Fruit fly (Drosophila melanogaster): ENCODE data around the gene CG2116.

CG2116 gene

dm6 chrX:8141353-8142066 is 11.9 kb downstream of the CG2116 start:
- TF ChIP-seq NFAT (GFP tag; IDR thresholded peaks at IDR 0.05) (peak; percentile 35; the same call in 1 of the 2 replicates), CG3281 (GFP tag; optimal IDR thresholded peaks at IDR 0.05) (peak; percentile 31), HmgD (GFP tag; optimal IDR thresholded peaks at IDR 0.05) (peak; percentile 11), CTCF (GFP tag; optimal IDR thresholded peaks at IDR 0.05) (no peak), CG10543 (GFP tag; optimal IDR thresholded peaks at IDR 0.05) (peak; percentile 87), Oaz (GFP tag; IDR thresholded peaks at IDR 0.05) (no peak), CG14860 (GFP tag; IDR thresholded peaks at IDR 0.05; ENCODE audit: partially characterized antibody) (no peak), Mes4 (GFP tag; optimal IDR thresholded peaks at IDR 0.05) (no peak), slbo (GFP tag; IDR thresholded peaks at IDR 0.05) (peak; percentile 41; the same call in 1 of the 2 replicates), rib (GFP tag; IDR thresholded peaks at IDR 0.05) (no peak), usp (GFP tag; optimal IDR thresholded peaks at IDR 0.05) (no peak), CG34376 (GFP tag; optimal IDR thresholded peaks at IDR 0.05) (peak; percentile 36), br (optimal IDR thresholded peaks at IDR 0.05) (no peak), CG2129 (GFP tag; IDR thresholded peaks at IDR 0.05; ENCODE audit: partially characterized antibody) (no peak), Dref (GFP tag; IDR thresholded peaks at IDR 0.05) (peak; percentile 10; the same call in 1 of the 2 replicates), CG8478 (optimal IDR thresholded peaks at IDR 0.05) (peak; percentile 84), CG10979 (tag; optimal IDR thresholded peaks at IDR 0.05) (peak; percentile 3), Hey (tag; optimal IDR thresholded peaks at IDR 0.05) (no peak), CkIIα-i1 (GFP tag; IDR thresholded peaks at IDR 0.05) (no peak), CG10565 (GFP tag; optimal IDR thresholded peaks at IDR 0.05) (no peak), CG2678 (tag; optimal IDR thresholded peaks at IDR 0.05) (peak; percentile 39), Ravus (GFP tag; IDR thresholded peaks at IDR 0.05) (no peak), Optix (GFP tag; IDR thresholded peaks at IDR 0.05) (no peak), CG1602 (GFP tag; optimal IDR thresholded peaks at IDR 0.05) (no peak), al (GFP tag; IDR thresholded peaks at IDR 0.05) (no peak), CG14441 (GFP tag; IDR thresholded peaks at IDR 0.05) (no peak), Lhr (GFP tag; optimal IDR thresholded peaks at IDR 0.05) (no peak), gfzf (GFP tag; optimal IDR thresholded peaks at IDR 0.05) (no peak), CG17186 (GFP tag; optimal IDR thresholded peaks at IDR 0.05) (no peak), CG3726 (GFP tag; IDR thresholded peaks at IDR 0.05) (no peak), sna (GFP tag; IDR thresholded peaks at IDR 0.05; ENCODE audit: partially characterized antibody) (no peak), CG16779 (GFP tag; IDR thresholded peaks at IDR 0.05) (no peak), sisA (GFP tag; IDR thresholded peaks at IDR 0.05) (no peak), Aef1 (GFP tag; IDR thresholded peaks at IDR 0.05) (peak; percentile 45; the same call in 2 of the 3 replicates), CG12299 (tag; optimal IDR thresholded peaks at IDR 0.05) (peak; percentile 30), TFAM (GFP tag; optimal IDR thresholded peaks at IDR 0.05) (no peak), CG42726 (GFP tag; IDR thresholded peaks at IDR 0.05; ENCODE audit: partially characterized antibody) (no peak), dysf (GFP tag; IDR thresholded peaks at IDR 0.05) (peak; percentile 25; the same call in 1 of the 3 replicates), CG17802 (tag; optimal IDR thresholded peaks at IDR 0.05) (no peak), CG14965 (GFP tag; optimal IDR thresholded peaks at IDR 0.05; ENCODE audit: borderline replicate concordance) (no peak), fd102C (GFP tag; optimal IDR thresholded peaks at IDR 0.05) (no peak), Nf-YC (tag; optimal IDR thresholded peaks at IDR 0.05) (peak; percentile 30), ase (GFP tag; IDR thresholded peaks at IDR 0.05) (no peak), CG4854 (GFP tag; optimal IDR thresholded peaks at IDR 0.05) (no peak), CG3838 (GFP tag; optimal IDR thresholded peaks at IDR 0.05) (no peak), Asciz (GFP tag; optimal IDR thresholded peaks at IDR 0.05) (no peak), Meics (GFP tag; optimal IDR thresholded peaks at IDR 0.05) (peak; percentile 24), CG11456 (GFP tag; IDR thresholded peaks at IDR 0.05) (no peak), Lim3 (GFP tag; IDR thresholded peaks at IDR 0.05) (no peak), CG8281 (tag; optimal IDR thresholded peaks at IDR 0.05) (no peak), exex (tag; optimal IDR thresholded peaks at IDR 0.05) (no peak)
